Fruit fly (Drosophila melanogaster) whole organism, pupa: Measurements from ENCODE around the gene Vsx2.

Experiments used
- CG10348 ChIP-seq: fragments of 200-800 bp; sonication (Bioruptor generic); IDR thresholded peaks from 2 replicates; pipeline ENCODE4 v1.3.6; 2022; ENCODE audit warnings: missing biosample characterization, missing genetic modification characterization
- CG12605 ChIP-seq: fragments of 200-800 bp; sonication (Bioruptor generic); IDR thresholded peaks from 2 replicates; pipeline ENCODE4 v1.3.6; 2022; ENCODE audit warnings: missing biosample characterization, missing genetic modification characterization
- CG13204 ChIP-seq: fragments of 200-800 bp; sonication (Bioruptor generic); optimal IDR thresholded peaks from 2 replicates; lab custom pipeline; 2018; ENCODE audit warnings: missing biosample characterization, mild to moderate bottlenecking, missing genetic modification characterization, moderate library complexity
- CG14655 ChIP-seq: fragments of 200-800 bp; sonication (Bioruptor generic); optimal IDR thresholded peaks from 3 replicates; lab custom pipeline; 2017; ENCODE audit warnings: mild to moderate bottlenecking, missing biosample characterization, missing genetic modification reagents, missing genetic modification characterization
- CG15710 ChIP-seq: fragments of 200-800 bp; sonication (Bioruptor generic); optimal IDR thresholded peaks from 2 replicates; lab custom pipeline; 2018; ENCODE audit warnings: missing biosample characterization, mild to moderate bottlenecking, missing genetic modification characterization, moderate library complexity
- CG17806 ChIP-seq: fragments of 200-800 bp; sonication (Bioruptor generic); optimal IDR thresholded peaks from 2 replicates; lab custom pipeline; 2018; ENCODE audit warnings: missing biosample characterization, mild to moderate bottlenecking, missing genetic modification characterization, moderate library complexity
- CG32121 ChIP-seq: fragments of 200-800 bp; sonication (Bioruptor generic); IDR thresholded peaks from 2 replicates; pipeline ENCODE4 v1.3.6; 2022; ENCODE audit warnings: missing biosample characterization, missing genetic modification characterization
- CG34367 ChIP-seq: fragments of 200-800 bp; sonication (Bioruptor generic); optimal IDR thresholded peaks from 2 replicates; lab custom pipeline; 2018; ENCODE audit warnings: missing biosample characterization, mild to moderate bottlenecking, missing genetic modification characterization
- CG4496 ChIP-seq: fragments of 200-800 bp; sonication (Bioruptor generic); IDR thresholded peaks from 3 replicates; pipeline ENCODE4 v1.3.6; 2022; ENCODE audit warnings: missing biosample characterization, missing genetic modification characterization
- CG8159 ChIP-seq: fragments of 200-800 bp; sonication (Bioruptor generic); optimal IDR thresholded peaks from 3 replicates; lab custom pipeline; 2018; ENCODE audit warnings: missing biosample characterization, mild to moderate bottlenecking, missing genetic modification characterization, moderate library complexity
- CG8301 ChIP-seq: fragments of 200-800 bp; sonication (Bioruptor generic); optimal IDR thresholded peaks from 2 replicates; lab custom pipeline; 2018; ENCODE audit warnings: missing biosample characterization, mild to moderate bottlenecking, missing genetic modification characterization
- CG9948 ChIP-seq: fragments of 200-800 bp; sonication (Bioruptor generic); optimal IDR thresholded peaks from 2 replicates; lab custom pipeline; 2018; ENCODE audit warnings: missing biosample characterization, mild to moderate bottlenecking, missing genetic modification characterization, moderate library complexity
- D1 ChIP-seq: fragments of 200-800 bp; sonication (Bioruptor generic); optimal IDR thresholded peaks from 2 replicates; lab custom pipeline; 2018; ENCODE audit warnings: missing biosample characterization, mild to moderate bottlenecking, missing genetic modification characterization, moderate library complexity
- EcR ChIP-seq: fragments of 200-800 bp; sonication (Bioruptor generic); optimal IDR thresholded peaks from 3 replicates; lab custom pipeline; 2019; ENCODE audit warnings: missing biosample characterization, missing genetic modification characterization, mild to moderate bottlenecking, moderate library complexity, missing genetic modification reagents
- Ets98B ChIP-seq: fragments of 200-800 bp; sonication (Bioruptor generic); IDR thresholded peaks from 2 replicates; pipeline ENCODE4 v1.3.6; 2022; ENCODE audit warnings: missing biosample characterization, missing genetic modification characterization
- Pif1A ChIP-seq: fragments of 200-800 bp; sonication (Bioruptor generic); optimal IDR thresholded peaks from 3 replicates; lab custom pipeline; 2016; ENCODE audit warnings: missing biosample characterization, missing genetic modification characterization
- Pif1B ChIP-seq: fragments of 200-800 bp; sonication (Bioruptor generic); optimal IDR thresholded peaks from 3 replicates; lab custom pipeline; 2016; ENCODE audit warnings: missing biosample characterization, missing genetic modification characterization
- Snoo ChIP-seq: fragments of 200-800 bp; sonication (Bioruptor generic); optimal IDR thresholded peaks from 3 replicates; lab custom pipeline; 2017; ENCODE audit warnings: missing biosample characterization, mild to moderate bottlenecking, missing genetic modification characterization, inconsistent platforms
- fd96Ca ChIP-seq: fragments of 200-800 bp; sonication (Bioruptor generic); IDR thresholded peaks from 3 replicates; pipeline ENCODE4 v1.3.6; 2022; ENCODE audit warnings: missing biosample characterization, missing genetic modification characterization
- gl ChIP-seq: fragments of 200-800 bp; sonication (Bioruptor generic); optimal IDR thresholded peaks from 2 replicates; lab custom pipeline; 2018; ENCODE audit warnings: missing biosample characterization, mild to moderate bottlenecking, missing genetic modification characterization
- rn ChIP-seq: fragments of 200-800 bp; sonication (Bioruptor generic); IDR thresholded peaks from 2 replicates; pipeline ENCODE4 v1.3.6; 2022; ENCODE audit warnings: missing biosample characterization, missing genetic modification characterization

Gene Vsx2

dm6 chrX:5563929-5564328 is 3.9 kb upstream of the Vsx2 start:
- TF ChIP-seq CG4496 (GFP tag; lab: Robert Waterston, UW) (no peak), Snoo (tag; lab: Kevin White, UChicago) (no peak), CG14655 (GFP tag; lab: Kevin White, UChicago) (no peak), D1 (tag; lab: Kevin White, UChicago) (no peak), CG10348 (GFP tag; lab: Robert Waterston, UW) (no peak), rn (GFP tag; lab: Robert Waterston, UW) (no peak), fd96Ca (GFP tag; lab: Robert Waterston, UW) (no peak), CG17806 (no peak), Pif1A (GFP tag; lab: Kevin White, UChicago) (no peak), gl (no peak), CG8301 (tag; lab: Kevin White, UChicago) (no peak), CG13204 (GFP tag; lab: Kevin White, UChicago) (no peak), CG12605 (no peak), CG8159 (tag; lab: Kevin White, UChicago) (no peak)

dm6 chrX:5563396-5563795 is 3.4 kb upstream of the Vsx2 start:
- TF ChIP-seq CG34367 (tag; lab: Kevin White, UChicago): no peak
- TF ChIP-seq CG4496 (GFP tag; lab: Robert Waterston, UW): no peak
- no peak for TF ChIP-seq CG14655 (GFP tag; lab: Kevin White, UChicago)
- TF ChIP-seq CG8301 (tag; lab: Kevin White, UChicago): no peak
- no peak for TF ChIP-seq CG10348 (GFP tag; lab: Robert Waterston, UW)
- no peak for TF ChIP-seq CG13204 (GFP tag; lab: Kevin White, UChicago)
- TF ChIP-seq EcR (GFP tag; lab: Kevin White, UChicago): no peak
- TF ChIP-seq CG9948: no peak
- TF ChIP-seq rn (GFP tag; lab: Robert Waterston, UW): no peak
- TF ChIP-seq Pif1B (GFP tag; lab: Kevin White, UChicago): no peak
- no peak for TF ChIP-seq CG17806
- TF ChIP-seq gl: no peak
- TF ChIP-seq CG12605: no peak
- no peak for TF ChIP-seq Pif1A (GFP tag; lab: Kevin White, UChicago)
- TF ChIP-seq CG32121 (GFP tag; lab: Robert Waterston, UW): no peak

dm6 chrX:5560503-5560902 is 520 bp upstream of the Vsx2 start:
- TF ChIP-seq CG14655 (GFP tag; lab: Kevin White, UChicago): no peak
- TF ChIP-seq gl: no peak
- TF ChIP-seq CG17806: no peak
- TF ChIP-seq CG4496 (GFP tag; lab: Robert Waterston, UW): 0 out of 3 replicates have a peak, but pooled peaks have one; percentile 38
- TF ChIP-seq fd96Ca (GFP tag; lab: Robert Waterston, UW): no peak

- TF ChIP-seq CG17806 (no peak), gl (no peak), Pif1B (GFP tag; lab: Kevin White, UChicago) (no peak), fd96Ca (GFP tag; lab: Robert Waterston, UW) (no peak), CG9948 (no peak), CG8159 (tag; lab: Kevin White, UChicago) (no peak), CG15710 (tag; lab: Kevin White, UChicago) (no peak), CG12605 (no peak), CG8301 (tag; lab: Kevin White, UChicago) (no peak), rn (GFP tag; lab: Robert Waterston, UW) (no peak), CG14655 (GFP tag; lab: Kevin White, UChicago) (no peak)
Measured at dm6 chrX:5559363-5559762, 620 bp downstream of the Vsx2 start.

dm6 chrX:5558495-5558894 is 1.5 kb downstream of the Vsx2 start:
- TF ChIP-seq CG15710 (tag; lab: Kevin White, UChicago) (no peak), CG8159 (tag; lab: Kevin White, UChicago) (peak; percentile 29), CG17806 (no peak), CG10348 (GFP tag; lab: Robert Waterston, UW) (no peak), fd96Ca (GFP tag; lab: Robert Waterston, UW) (no peak; the same call in 2 of the 3 replicates), CG4496 (GFP tag; lab: Robert Waterston, UW) (peak; percentile 62), CG12605 (no peak), CG34367 (tag; lab: Kevin White, UChicago) (no peak)

- TF ChIP-seq fd96Ca (GFP tag; lab: Robert Waterston, UW) (0 out of 3 replicates have a peak, but pooled peaks have one; percentile 12), Pif1B (GFP tag; lab: Kevin White, UChicago) (no peak), Snoo (tag; lab: Kevin White, UChicago) (no peak), Pif1A (GFP tag; lab: Kevin White, UChicago) (no peak), CG8159 (tag; lab: Kevin White, UChicago) (peak; percentile 48), CG10348 (GFP tag; lab: Robert Waterston, UW) (no peak), CG15710 (tag; lab: Kevin White, UChicago) (peak; percentile 35), CG9948 (peak; percentile 3), CG17806 (peak; percentile 30)
Measured at dm6 chrX:5553664-5554063, 6.3 kb downstream of the Vsx2 start.

- TF ChIP-seq CG12605 (no peak), Snoo (tag; lab: Kevin White, UChicago) (no peak), CG10348 (GFP tag; lab: Robert Waterston, UW) (no peak), CG32121 (GFP tag; lab: Robert Waterston, UW) (no peak), Pif1A (GFP tag; lab: Kevin White, UChicago) (no peak), CG8301 (tag; lab: Kevin White, UChicago) (no peak), Pif1B (GFP tag; lab: Kevin White, UChicago) (no peak), Ets98B (GFP tag; lab: Robert Waterston, UW) (no peak), CG9948 (no peak), rn (GFP tag; lab: Robert Waterston, UW) (no peak), CG17806 (no peak), fd96Ca (GFP tag; lab: Robert Waterston, UW) (no peak), EcR (GFP tag; lab: Kevin White, UChicago) (no peak), D1 (tag; lab: Kevin White, UChicago) (no peak), CG8159 (tag; lab: Kevin White, UChicago) (no peak), CG34367 (tag; lab: Kevin White, UChicago) (no peak)
Measured at dm6 chrX:5552805-5553204, 7.2 kb downstream of the Vsx2 start.
